Fruit fly (Drosophila melanogaster): ENCODE results near the gene Tudor-SN.

Gene Tudor-SN

dm6 chr3L:274855-275254 is 10.7 kb upstream of the Tudor-SN start, which contains the start of gene ttm2:
ttm2 (plus strand) TSS chr3L:275155.
- TF ChIP-seq N (GFP tag; optimal IDR thresholded peaks at IDR 0.05) (no peak), Hnf4 (GFP tag; optimal IDR thresholded peaks at IDR 0.05) (no peak), OdsH (GFP tag; optimal IDR thresholded peaks at IDR 0.05) (no peak), foxo (GFP tag; optimal IDR thresholded peaks at IDR 0.05) (no peak), Mio (GFP tag; optimal IDR thresholded peaks at IDR 0.05) (no peak), dmrt93B (GFP tag; optimal IDR thresholded peaks at IDR 0.05) (no peak), Abd-B (GFP tag; optimal IDR thresholded peaks at IDR 0.05) (no peak), dl (GFP tag; optimal IDR thresholded peaks at IDR 0.05; ENCODE audit: insufficient read depth in 1 of 2, partially characterized antibody in 2 of 2) (no peak), psq (GFP tag; optimal IDR thresholded peaks at IDR 0.05) (no peak), br (GFP tag; optimal IDR thresholded peaks at IDR 0.05) (no peak), brk (GFP tag; optimal IDR thresholded peaks at IDR 0.05) (no peak), Vsx2 (GFP tag; optimal IDR thresholded peaks at IDR 0.05; ENCODE audit: partially characterized antibody) (no peak), CG32264 (GFP tag; optimal IDR thresholded peaks at IDR 0.05) (no peak), Sp1 (GFP tag; optimal IDR thresholded peaks at IDR 0.05) (no peak), jim (GFP tag; optimal IDR thresholded peaks at IDR 0.05) (no peak), h (GFP tag; optimal IDR thresholded peaks at IDR 0.05) (no peak), HLH106 (tag; optimal IDR thresholded peaks at IDR 0.05) (no peak)

dm6 chr3L:273291-273690 is 9.1 kb upstream of the Tudor-SN start, which contains the start of gene CG32845:
CG32845 (minus strand) TSS chr3L:273391.
- TF ChIP-seq lola (GFP tag; optimal IDR thresholded peaks at IDR 0.05) (no peak), GATAd (GFP tag; optimal IDR thresholded peaks at IDR 0.05) (no peak), Vsx2 (GFP tag; optimal IDR thresholded peaks at IDR 0.05; ENCODE audit: partially characterized antibody) (no peak), ey (GFP tag; optimal IDR thresholded peaks at IDR 0.05) (no peak), CG9705 (GFP tag; optimal IDR thresholded peaks at IDR 0.05) (no peak), br (GFP tag; optimal IDR thresholded peaks at IDR 0.05) (no peak), Rel (GFP tag; optimal IDR thresholded peaks at IDR 0.05) (no peak), Rel (tag; optimal IDR thresholded peaks at IDR 0.05) (no peak), sage (GFP tag; optimal IDR thresholded peaks at IDR 0.05) (no peak), psq (GFP tag; optimal IDR thresholded peaks at IDR 0.05) (no peak), dl (GFP tag; optimal IDR thresholded peaks at IDR 0.05; ENCODE audit: insufficient read depth in 1 of 2, partially characterized antibody in 2 of 2) (no peak), Sp1 (GFP tag; optimal IDR thresholded peaks at IDR 0.05) (no peak), Dfd (GFP tag; optimal IDR thresholded peaks at IDR 0.05) (no peak), brk (GFP tag; optimal IDR thresholded peaks at IDR 0.05) (no peak), fru (GFP tag; optimal IDR thresholded peaks at IDR 0.05) (no peak), OdsH (GFP tag; optimal IDR thresholded peaks at IDR 0.05) (no peak), Myc (optimal IDR thresholded peaks at IDR 0.05) (no peak), usp (GFP tag; optimal IDR thresholded peaks at IDR 0.05) (no peak), jim (GFP tag; optimal IDR thresholded peaks at IDR 0.05) (no peak), HLH106 (tag; optimal IDR thresholded peaks at IDR 0.05) (no peak)

- TF ChIP-seq CG9705 (GFP tag; optimal IDR thresholded peaks at IDR 0.05) (no peak), fru (GFP tag; optimal IDR thresholded peaks at IDR 0.05) (no peak), sage (GFP tag; optimal IDR thresholded peaks at IDR 0.05) (no peak), dl (GFP tag; optimal IDR thresholded peaks at IDR 0.05; ENCODE audit: insufficient read depth in 1 of 2, partially characterized antibody in 2 of 2) (peak; percentile 74), Mio (GFP tag; optimal IDR thresholded peaks at IDR 0.05) (no peak), h (GFP tag; optimal IDR thresholded peaks at IDR 0.05) (no peak), br (GFP tag; optimal IDR thresholded peaks at IDR 0.05) (peak; percentile 15), sv (GFP tag; optimal IDR thresholded peaks at IDR 0.05) (no peak), lola (GFP tag; optimal IDR thresholded peaks at IDR 0.05) (no peak), Dfd (GFP tag; optimal IDR thresholded peaks at IDR 0.05) (no peak), Sp1 (GFP tag; optimal IDR thresholded peaks at IDR 0.05) (no peak), Jra (GFP tag; optimal IDR thresholded peaks at IDR 0.05) (peak; percentile 50), OdsH (GFP tag; optimal IDR thresholded peaks at IDR 0.05) (no peak), psq (GFP tag; optimal IDR thresholded peaks at IDR 0.05) (no peak), CrebA (GFP tag; optimal IDR thresholded peaks at IDR 0.05; ENCODE audit: borderline replicate concordance) (no peak), Rel (GFP tag; optimal IDR thresholded peaks at IDR 0.05) (no peak), Rel (tag; optimal IDR thresholded peaks at IDR 0.05) (peak; percentile 11), tai (GFP tag; optimal IDR thresholded peaks at IDR 0.05) (no peak), dmrt93B (GFP tag; optimal IDR thresholded peaks at IDR 0.05) (no peak), brk (GFP tag; optimal IDR thresholded peaks at IDR 0.05) (no peak), foxo (GFP tag; optimal IDR thresholded peaks at IDR 0.05) (no peak), GATAd (GFP tag; optimal IDR thresholded peaks at IDR 0.05) (no peak), HLH106 (tag; optimal IDR thresholded peaks at IDR 0.05) (no peak), Hr83 (GFP tag; optimal IDR thresholded peaks at IDR 0.05; ENCODE audit: poor library complexity, severe bottlenecking) (peak; percentile 41), Abd-B (GFP tag; optimal IDR thresholded peaks at IDR 0.05) (no peak), usp (GFP tag; optimal IDR thresholded peaks at IDR 0.05) (no peak), Dif (GFP tag; optimal IDR thresholded peaks at IDR 0.05; ENCODE audit: partially characterized antibody) (peak; percentile 64), Hnf4 (GFP tag; optimal IDR thresholded peaks at IDR 0.05) (no peak), dsf (GFP tag; optimal IDR thresholded peaks at IDR 0.05; ENCODE audit: borderline replicate concordance) (no peak), Vsx2 (GFP tag; optimal IDR thresholded peaks at IDR 0.05; ENCODE audit: partially characterized antibody) (peak; percentile 41), CG32264 (GFP tag; optimal IDR thresholded peaks at IDR 0.05) (no peak)
Observed at dm6 chr3L:271501-272249, 7.5 kb upstream of the Tudor-SN start.
